Fruit fly (Drosophila melanogaster): ENCODE data around the gene CG6418.

Gene CG6418

dm6 chr3L:10844548-10845530, 34.0 kb downstream of the CG6418 start (continued):
- TF ChIP-seq Trl (optimal IDR thresholded peaks at IDR 0.05) (no peak), Trl (GFP tag; optimal IDR thresholded peaks at IDR 0.05) (no peak), gt (GFP tag; IDR thresholded peaks at IDR 0.05) (no peak), CG17186 (GFP tag; optimal IDR thresholded peaks at IDR 0.05) (peak; percentile 37), CG11504 (tag; optimal IDR thresholded peaks at IDR 0.05) (peak; percentile 67), CG13894 (tag; optimal IDR thresholded peaks at IDR 0.05) (no peak), NC2α (GFP tag; optimal IDR thresholded peaks at IDR 0.05) (peak; percentile 35), ato (GFP tag; IDR thresholded peaks at IDR 0.05; ENCODE audit: partially characterized antibody) (no peak), CG34224 (GFP tag; IDR thresholded peaks at IDR 0.05; ENCODE audit: partially characterized antibody) (no peak), mam (GFP tag; optimal IDR thresholded peaks at IDR 0.05) (no peak), gro (GFP tag; optimal IDR thresholded peaks at IDR 0.05) (no peak), CG6791 (GFP tag; IDR thresholded peaks at IDR 0.05; ENCODE audit: partially characterized antibody) (no peak), sqz (GFP tag; optimal IDR thresholded peaks at IDR 0.05) (no peak), CG13624 (GFP tag; optimal IDR thresholded peaks at IDR 0.05) (no peak), CG31224 (GFP tag; IDR thresholded peaks at IDR 0.05) (peak; percentile 88), CG8478 (optimal IDR thresholded peaks at IDR 0.05) (no peak), CG30403 (GFP tag; optimal IDR thresholded peaks at IDR 0.05) (peak; percentile 53), wek (GFP tag; optimal IDR thresholded peaks at IDR 0.05) (no peak), odd (GFP tag; optimal IDR thresholded peaks at IDR 0.05) (no peak), insv (GFP tag; optimal IDR thresholded peaks at IDR 0.05) (no peak), CG2116 (GFP tag; optimal IDR thresholded peaks at IDR 0.05) (peak; percentile 38), z (GFP tag; IDR thresholded peaks at IDR 0.05) (no peak), cwo (GFP tag; optimal IDR thresholded peaks at IDR 0.05) (no peak), esg (GFP tag; conservative IDR thresholded peaks at IDR 0.05) (no peak), eyg (GFP tag; optimal IDR thresholded peaks at IDR 0.05) (no peak), sisA (GFP tag; IDR thresholded peaks at IDR 0.05) (0 out of 2 replicates have a peak, but pooled peaks have one; percentile 19), pita (GFP tag; optimal IDR thresholded peaks at IDR 0.05) (no peak), abd-A (tag; optimal IDR thresholded peaks at IDR 0.05) (peak; percentile 19), disco-r (GFP tag; optimal IDR thresholded peaks at IDR 0.05) (no peak), CG12744 (GFP tag; optimal IDR thresholded peaks at IDR 0.05) (no peak), B-H2 (GFP tag; optimal IDR thresholded peaks at IDR 0.05) (no peak), CG2678 (tag; optimal IDR thresholded peaks at IDR 0.05) (peak; percentile 57), mirr (GFP tag; optimal IDR thresholded peaks at IDR 0.05) (no peak), gce (GFP tag; IDR thresholded peaks at IDR 0.05) (0 out of 3 replicates have a peak, but pooled peaks have one; percentile 6), Bdp1 (GFP tag; optimal IDR thresholded peaks at IDR 0.05) (no peak), Hr78 (GFP tag; optimal IDR thresholded peaks at IDR 0.05) (no peak), hb (GFP tag; IDR thresholded peaks at IDR 0.05; ENCODE audit: partially characterized antibody) (no peak), Hr3 (GFP tag; optimal IDR thresholded peaks at IDR 0.05) (peak; percentile 37), CG15269 (tag; optimal IDR thresholded peaks at IDR 0.05) (no peak), row (GFP tag; IDR thresholded peaks at IDR 0.05) (peak; percentile 60), Hr51 (GFP tag; optimal IDR thresholded peaks at IDR 0.05) (peak in 1 of 2 experiments; percentile 34), Dll (GFP tag; IDR thresholded peaks at IDR 0.05; ENCODE audit: partially characterized antibody) (no peak), rib (GFP tag; IDR thresholded peaks at IDR 0.05) (no peak), ci (GFP tag; IDR thresholded peaks at IDR 0.05) (peak; percentile 49; the same call in 1 of the 3 replicates), HLH3B (GFP tag; IDR thresholded peaks at IDR 0.05) (no peak), PHDP (tag; optimal IDR thresholded peaks at IDR 0.05) (peak; percentile 26), nerfin-2 (GFP tag; IDR thresholded peaks at IDR 0.05; ENCODE audit: partially characterized antibody) (no peak), CG1529 (GFP tag; optimal IDR thresholded peaks at IDR 0.05) (peak; percentile 12), br (optimal IDR thresholded peaks at IDR 0.05) (no peak)
